Fruit fly (Drosophila melanogaster) whole organism, wandering third instar larva: Measurements from ENCODE around the gene osp.

ENCODE experiments used
- Myc ChIP-seq: fragments of >200 bp; optimal IDR thresholded peaks from 2 replicates; lab custom pipeline; 2017
- OdsH ChIP-seq: fragments of 200-800 bp; sonication (Bioruptor generic); optimal IDR thresholded peaks from 2 replicates; lab custom pipeline; 2016; ENCODE audit warnings: missing biosample characterization, mild to moderate bottlenecking, missing genetic modification characterization
- Rel ChIP-seq, 2 experiments: fragments of 200-800 bp; sonication (Bioruptor generic) in 1 of 2; optimal IDR thresholded peaks; 2 replicates in 1 of 2; 3 replicates in 1 of 2; lab custom pipeline; 2016 to 2019; ENCODE audit warnings: mild to moderate bottlenecking in 2 of 2, missing biosample characterization in 2 of 2, missing genetic modification characterization in 2 of 2, moderate library complexity in 1 of 2
- jim ChIP-seq: fragments of 175-275, 200-325 bp; sonication (Bioruptor generic); optimal IDR thresholded peaks from 2 replicates; lab custom pipeline; 2016; ENCODE audit warnings: missing biosample characterization, mild to moderate bottlenecking, missing genetic modification characterization
- pan ChIP-seq: fragments of >200 bp; optimal IDR thresholded peaks from 2 replicates; lab custom pipeline; 2017
- psq ChIP-seq: fragments of 200-800 bp; sonication (Bioruptor generic); optimal IDR thresholded peaks from 3 replicates; lab custom pipeline; 2017; ENCODE audit warnings: missing biosample characterization, mild to moderate bottlenecking, missing genetic modification characterization, moderate library complexity
- rgr ChIP-seq: fragments of 200-800 bp; sonication (Bioruptor generic); optimal IDR thresholded peaks from 3 replicates; lab custom pipeline; 2016; ENCODE audit warnings: missing biosample characterization, mild to moderate bottlenecking, missing genetic modification characterization
- sage ChIP-seq: fragments of 200-800 bp; sonication (Bioruptor generic); optimal IDR thresholded peaks from 2 replicates; lab custom pipeline; 2016; ENCODE audit warnings: missing biosample characterization, mild to moderate bottlenecking, missing genetic modification characterization
- usp ChIP-seq: fragments of >200 bp; optimal IDR thresholded peaks from 2 replicates; lab custom pipeline; 2017; ENCODE audit warnings: missing biosample characterization, missing genetic modification characterization
- woc ChIP-seq: sonication (Bioruptor generic); optimal IDR thresholded peaks from 2 replicates; lab custom pipeline; 2016; ENCODE audit warnings: missing biosample characterization, mild to moderate bottlenecking, missing genetic modification characterization

- TF ChIP-seq pan (lab: Kevin White, UChicago) (no peak), usp (GFP tag; lab: Kevin White, UChicago) (no peak), woc (GFP tag; lab: Kevin White, UChicago) (no peak), sage (no peak), jim (GFP tag; lab: Kevin White, UChicago) (peak; percentile 20), OdsH (GFP tag; lab: Kevin White, UChicago) (peak; percentile 73), psq (GFP tag; lab: Kevin White, UChicago) (peak; percentile 55), rgr (peak; percentile 75), Myc (lab: Kevin White, UChicago) (peak; percentile 97), Rel (GFP tag; optimal IDR thresholded peaks at IDR 0.05; lab: Kevin White, UChicago) (no peak), Rel (tag; optimal IDR thresholded peaks at IDR 0.05; lab: Kevin White, UChicago) (peak; percentile 16)
Observed at dm6 chr2L:14706194-14706593, 17.1 kb upstream of the osp start.
